Worm (Caenorhabditis elegans) whole organism, mixed stage, embryonic: ENCODE data around the gene F55G1.6.

ENCODE experiments used
- M03D4.4 ChIP-seq: sonication (generic microtip); optimal IDR thresholded peaks from 2 replicates; lab custom pipeline; 2017; ENCODE audit warnings: mild to moderate bottlenecking, missing genetic modification characterization, missing compliant biosample characterization
- unc-62 ChIP-seq: fragments of 150-350 bp; optimal IDR thresholded peaks from 2 replicates; lab custom pipeline; 2014; ENCODE audit warnings: missing biosample characterization, missing genetic modification reagents, missing genetic modification characterization

DNA sequence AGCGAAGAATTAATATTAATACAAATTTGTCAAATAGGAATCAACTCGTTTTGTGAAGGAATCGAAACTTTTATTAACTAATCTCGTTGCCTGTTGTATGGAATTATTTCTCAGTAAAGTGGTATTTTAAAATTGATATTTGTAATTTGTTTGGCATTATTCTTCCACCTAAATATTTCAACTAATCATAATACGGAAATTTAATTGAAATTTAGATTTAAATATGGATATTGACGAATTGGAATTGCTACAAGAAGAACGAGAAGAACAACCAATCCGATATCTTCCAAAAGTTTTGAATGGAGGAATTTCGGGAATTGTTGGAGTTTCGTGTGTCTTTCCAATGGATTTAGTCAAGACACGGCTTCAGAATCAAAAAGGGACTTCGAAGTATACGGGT is 1.5 kb downstream of the F55G1.6 start, which contains the start of gene slc-25A18.2:
- TF ChIP-seq M03D4.4 (tag; lab: Kevin White, UChicago) (no peak), unc-62 (GFP tag; lab: Kevin White, UChicago) (no peak)
